Fruit fly (Drosophila melanogaster): ENCODE data around the gene CG46306.

The CG46306 gene

DNA sequence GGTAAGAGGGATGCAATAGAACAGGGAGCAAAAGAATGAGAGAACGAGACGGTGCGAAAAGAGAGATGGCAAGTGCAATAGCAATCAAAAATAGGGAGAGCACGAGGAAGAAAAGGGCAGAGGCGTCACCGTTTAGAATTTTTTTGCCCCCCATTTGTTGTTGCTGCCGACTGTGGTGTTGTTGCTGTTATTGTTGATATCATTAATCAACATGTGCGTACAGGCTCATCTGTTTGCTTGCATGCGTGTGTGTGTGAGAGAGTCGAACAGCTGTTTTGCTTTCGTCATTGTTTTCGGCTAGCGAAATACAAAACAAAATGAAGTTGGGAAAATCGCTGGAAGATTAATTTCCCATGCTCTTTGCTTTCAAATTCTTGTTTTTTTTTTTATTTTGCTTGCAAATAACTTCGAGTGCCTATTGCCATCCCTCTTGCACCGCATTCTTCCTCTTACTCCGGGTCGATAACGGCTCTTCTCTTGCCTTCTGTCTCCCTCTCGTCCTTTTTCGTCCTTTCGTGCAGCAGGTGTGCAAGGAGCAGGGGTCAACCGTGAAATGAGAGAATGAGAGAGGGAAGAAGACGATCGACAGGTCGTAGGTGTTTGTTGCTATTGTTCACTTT is 42.1 kb downstream of the CG46306 start (continued):
- no peak for TF ChIP-seq seq (GFP tag; IDR thresholded peaks at IDR 0.05)
- no peak for TF ChIP-seq fu2 (GFP tag; optimal IDR thresholded peaks at IDR 0.05)
- TF ChIP-seq grau (tag; optimal IDR thresholded peaks at IDR 0.05), result no peak
- no peak for TF ChIP-seq otp (GFP tag; IDR thresholded peaks at IDR 0.05)
- peak in 1 of 2 experiments; percentile 75 for TF ChIP-seq crp (GFP tag; optimal IDR thresholded peaks at IDR 0.05)
- TF ChIP-seq CG9727 (GFP tag; optimal IDR thresholded peaks at IDR 0.05), result no peak
- no peak for TF ChIP-seq HmgD (GFP tag; optimal IDR thresholded peaks at IDR 0.05)
- TF ChIP-seq Trl (optimal IDR thresholded peaks at IDR 0.05), result peak in 1 of 2 experiments; percentile 17
- no peak for TF ChIP-seq Trl (GFP tag; optimal IDR thresholded peaks at IDR 0.05)
- no peak for TF ChIP-seq CG17361 (GFP tag; IDR thresholded peaks at IDR 0.05)
- TF ChIP-seq CG9609 (GFP tag; optimal IDR thresholded peaks at IDR 0.05), result no peak
- no peak for TF ChIP-seq ERR (GFP tag; optimal IDR thresholded peaks at IDR 0.05)
- TF ChIP-seq pzg (GFP tag; optimal IDR thresholded peaks at IDR 0.05), result no peak
- no peak for TF ChIP-seq mirr (GFP tag; optimal IDR thresholded peaks at IDR 0.05)
- TF ChIP-seq CG7963 (GFP tag; IDR thresholded peaks at IDR 0.05; ENCODE audit: partially characterized antibody), result no peak
- no peak for TF ChIP-seq pfk (GFP tag; optimal IDR thresholded peaks at IDR 0.05)
- TF ChIP-seq cg (GFP tag; optimal IDR thresholded peaks at IDR 0.05), result peak; percentile 66
- no peak for TF ChIP-seq prd (optimal IDR thresholded peaks at IDR 0.05)
- no peak for TF ChIP-seq prd (GFP tag; IDR thresholded peaks at IDR 0.05)
- TF ChIP-seq pb (GFP tag; optimal IDR thresholded peaks at IDR 0.05), result no peak
- no peak for TF ChIP-seq CG9876 (GFP tag; optimal IDR thresholded peaks at IDR 0.05)
- TF ChIP-seq gsb-n (tag; optimal IDR thresholded peaks at IDR 0.05), result no peak
- TF ChIP-seq sens (GFP tag), result peak; percentile 43
- no peak for TF ChIP-seq hb (GFP tag; IDR thresholded peaks at IDR 0.05; ENCODE audit: partially characterized antibody)
- no peak for TF ChIP-seq Ets97D (GFP tag; optimal IDR thresholded peaks at IDR 0.05)
- no peak for TF ChIP-seq Ptx1 (GFP tag; IDR thresholded peaks at IDR 0.05)
- TF ChIP-seq hbn (GFP tag; IDR thresholded peaks at IDR 0.05; ENCODE audit: partially characterized antibody), result no peak
- TF ChIP-seq twi (tag; optimal IDR thresholded peaks at IDR 0.05), result peak; percentile 26
- peak; percentile 91 for TF ChIP-seq CG4360 (GFP tag; IDR thresholded peaks at IDR 0.05)
- no peak for TF ChIP-seq BtbVII (GFP tag; optimal IDR thresholded peaks at IDR 0.05)
- TF ChIP-seq pros (GFP tag; optimal IDR thresholded peaks at IDR 0.05), result peak; percentile 45
- no peak for TF ChIP-seq Tbp (GFP tag; optimal IDR thresholded peaks at IDR 0.05)
- no peak for TF ChIP-seq gro (GFP tag; optimal IDR thresholded peaks at IDR 0.05)
- TF ChIP-seq CG10321 (GFP tag; IDR thresholded peaks at IDR 0.05), result peak; percentile 74
- TF ChIP-seq Rfx (GFP tag; IDR thresholded peaks at IDR 0.05), result no peak
- no peak for TF ChIP-seq CG9932 (GFP tag; IDR thresholded peaks at IDR 0.05)
- no peak for TF ChIP-seq eyg (GFP tag; optimal IDR thresholded peaks at IDR 0.05)
- peak; percentile 18 for TF ChIP-seq psq (GFP tag; optimal IDR thresholded peaks at IDR 0.05)
- TF ChIP-seq CG12299 (tag; optimal IDR thresholded peaks at IDR 0.05), result no peak
- TF ChIP-seq CG2129 (GFP tag; IDR thresholded peaks at IDR 0.05; ENCODE audit: partially characterized antibody), result no peak
- TF ChIP-seq tll (GFP tag; optimal IDR thresholded peaks at IDR 0.05), result peak in 1 of 2 experiments; percentile 32
- peak; percentile 40 for TF ChIP-seq CG17385 (GFP tag; optimal IDR thresholded peaks at IDR 0.05)
- TF ChIP-seq NC2α (GFP tag; optimal IDR thresholded peaks at IDR 0.05), result no peak
- TF ChIP-seq Gsc (GFP tag; IDR thresholded peaks at IDR 0.05), result no peak
- no peak for TF ChIP-seq CTCF (GFP tag; optimal IDR thresholded peaks at IDR 0.05)
- TF ChIP-seq nau (GFP tag; optimal IDR thresholded peaks at IDR 0.05), result no peak
- peak; percentile 94 for TF ChIP-seq CG15479 (GFP tag; optimal IDR thresholded peaks at IDR 0.05)
- TF ChIP-seq fd96Cb (tag; optimal IDR thresholded peaks at IDR 0.05), result no peak
- TF ChIP-seq CG10366 (GFP tag; IDR thresholded peaks at IDR 0.05), result no peak
- 0 out of 3 replicates have a peak, but pooled peaks have one; percentile 32 for TF ChIP-seq CG34224 (GFP tag; IDR thresholded peaks at IDR 0.05; ENCODE audit: partially characterized antibody)
- no peak for TF ChIP-seq her (GFP tag; optimal IDR thresholded peaks at IDR 0.05)
- TF ChIP-seq CG8765 (GFP tag; IDR thresholded peaks at IDR 0.05), result no peak

All from whole organism, embryonic.